Worm (Caenorhabditis elegans) whole organism, L3 larva: ENCODE measurements around the gene tag-276.

Experiments used
- aly-2 ChIP-seq: fragments of 150-350 bp; optimal IDR thresholded peaks from 2 replicates; lab custom pipeline; 2014; ENCODE audit warnings: missing biosample characterization, missing genetic modification characterization
- ama-1 ChIP-seq: fragments of 150-350 bp; optimal IDR thresholded peaks from 2 replicates; lab custom pipeline; 2018
- ceh-16 ChIP-seq: sonication (generic microtip); optimal IDR thresholded peaks from 2 replicates; lab custom pipeline; 2017; ENCODE audit warnings: missing biosample characterization, missing genetic modification characterization
- daf-12 ChIP-seq: fragments of 150-350 bp; optimal IDR thresholded peaks from 2 replicates; lab custom pipeline; 2014; ENCODE audit warnings: missing biosample characterization, missing genetic modification reagents, missing genetic modification characterization
- egl-5 ChIP-seq: fragments of 150-350 bp; optimal IDR thresholded peaks from 2 replicates; lab custom pipeline; 2017; ENCODE audit warnings: missing biosample characterization, missing genetic modification reagents, missing genetic modification characterization, inconsistent platforms
- elt-2 ChIP-seq: sonication (generic microtip); optimal IDR thresholded peaks from 2 replicates; lab custom pipeline; 2016; ENCODE audit warnings: missing genetic modification reagents, mild to moderate bottlenecking, missing genetic modification characterization, missing compliant biosample characterization
- fos-1 ChIP-seq: fragments of 150-350 bp; optimal IDR thresholded peaks from 2 replicates; lab custom pipeline; 2014; ENCODE audit warnings: missing biosample characterization, missing genetic modification characterization
- lin-15B ChIP-seq: fragments of 150-350 bp; optimal IDR thresholded peaks from 2 replicates; lab custom pipeline; 2014; ENCODE audit warnings: missing biosample characterization, missing genetic modification characterization
- nhr-11 ChIP-seq: fragments of 150-350 bp; optimal IDR thresholded peaks from 2 replicates; lab custom pipeline; 2014; ENCODE audit warnings: missing biosample characterization, missing genetic modification characterization
- nhr-76 ChIP-seq: fragments of 150-350 bp; sonication (generic microtip); optimal IDR thresholded peaks from 5 replicates; lab custom pipeline; 2014; ENCODE audit warnings: missing biosample characterization, missing genetic modification characterization
- nhr-77 ChIP-seq: fragments of 150-350 bp; optimal IDR thresholded peaks from 2 replicates; lab custom pipeline; 2014; ENCODE audit warnings: missing biosample characterization, missing genetic modification characterization
- pha-4 ChIP-seq: fragments of 150-350 bp; optimal IDR thresholded peaks from 2 replicates; lab custom pipeline; 2014; ENCODE audit warnings: missing biosample characterization, missing genetic modification reagents, missing genetic modification characterization
- zag-1 ChIP-seq: fragments of 150-350 bp; optimal IDR thresholded peaks from 2 replicates; lab custom pipeline; 2014; ENCODE audit warnings: missing biosample characterization, missing genetic modification characterization
- ztf-4 ChIP-seq: fragments of 150-350 bp; optimal IDR thresholded peaks from 2 replicates; lab custom pipeline; 2014; ENCODE audit warnings: missing biosample characterization, missing genetic modification characterization

DNA sequence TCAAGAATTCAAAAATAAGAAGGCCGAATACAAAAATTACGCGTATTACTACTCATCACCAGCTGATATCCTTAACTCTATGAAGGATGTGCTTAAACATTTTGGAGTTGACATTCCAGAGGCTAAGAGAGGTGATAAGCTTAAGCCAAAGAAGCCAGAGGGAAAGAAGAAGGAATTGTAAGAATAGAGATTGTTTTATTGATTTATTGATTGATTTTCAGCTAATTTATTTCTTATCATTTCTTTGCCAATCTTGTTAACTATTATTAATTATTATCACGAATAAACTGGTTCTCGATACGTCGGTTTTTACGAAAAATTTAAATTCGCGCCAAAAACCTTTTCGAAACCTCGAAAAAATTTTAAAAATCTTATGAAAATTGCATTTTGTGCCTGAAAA lies 7.2 kb downstream of the tag-276 start:
- no peak for TF ChIP-seq ceh-16 (tag; lab: Kevin White, UChicago)
- TF ChIP-seq pha-4 (tag; lab: Kevin White, UChicago), result no peak
- TF ChIP-seq nhr-76 (tag; lab: Kevin White, UChicago), result no peak
- TF ChIP-seq aly-2 (tag; lab: Kevin White, UChicago), result no peak
- no peak for TF ChIP-seq fos-1
- no peak for TF ChIP-seq ztf-4
- no peak for TF ChIP-seq ama-1 (lab: Kevin White, UChicago)
- TF ChIP-seq nhr-11 (tag; lab: Kevin White, UChicago), result no peak
- no peak for TF ChIP-seq nhr-77 (tag; lab: Kevin White, UChicago)
- no peak for TF ChIP-seq egl-5 (tag; lab: Kevin White, UChicago)
- TF ChIP-seq elt-2 (tag; lab: Kevin White, UChicago), result no peak
- TF ChIP-seq daf-12 (tag; lab: Kevin White, UChicago), result no peak
- TF ChIP-seq lin-15B (tag; lab: Kevin White, UChicago), result no peak
- TF ChIP-seq zag-1 (tag; lab: Kevin White, UChicago), result no peak
